Fruit fly (Drosophila melanogaster) Kc167 (cell line): ENCODE results near the gene CG31211.

Source experiments
- Myc ChIP-seq: fragments of >200 bp; optimal IDR thresholded peaks from 2 replicates; lab custom pipeline; 2017; ENCODE audit warnings: missing external identifiers
- Sin3A ChIP-seq: fragments of >200 bp; optimal IDR thresholded peaks from 2 replicates; lab custom pipeline; 2018; ENCODE audit warnings: missing external identifiers
- h ChIP-seq: fragments of >200 bp; optimal IDR thresholded peaks from 3 replicates; lab custom pipeline; 2018; ENCODE audit warnings: missing external identifiers
- psq ChIP-seq: fragments of >200 bp; optimal IDR thresholded peaks from 2 replicates; lab custom pipeline; 2017; ENCODE audit warnings: missing external identifiers
- ttk ChIP-seq: sonication (Bioruptor generic); optimal IDR thresholded peaks from 2 replicates; lab custom pipeline; 2017; ENCODE audit warnings: missing external identifiers

- no peak for TF ChIP-seq Myc
- no peak for TF ChIP-seq ttk (lab: Kevin White, UChicago)
- no peak for TF ChIP-seq psq
- no peak for TF ChIP-seq h (lab: Kevin White, UChicago)
- TF ChIP-seq Sin3A (lab: Kevin White, UChicago), result peak; percentile 94
Observed at dm6 chr3R:11962739-11963214, 13.3 kb downstream of the CG31211 start, which contains the start of the genes CG3281 and aurA.
